Fruit fly (Drosophila melanogaster): ENCODE results near the gene Ucp4C.

Gene Ucp4C

DNA sequence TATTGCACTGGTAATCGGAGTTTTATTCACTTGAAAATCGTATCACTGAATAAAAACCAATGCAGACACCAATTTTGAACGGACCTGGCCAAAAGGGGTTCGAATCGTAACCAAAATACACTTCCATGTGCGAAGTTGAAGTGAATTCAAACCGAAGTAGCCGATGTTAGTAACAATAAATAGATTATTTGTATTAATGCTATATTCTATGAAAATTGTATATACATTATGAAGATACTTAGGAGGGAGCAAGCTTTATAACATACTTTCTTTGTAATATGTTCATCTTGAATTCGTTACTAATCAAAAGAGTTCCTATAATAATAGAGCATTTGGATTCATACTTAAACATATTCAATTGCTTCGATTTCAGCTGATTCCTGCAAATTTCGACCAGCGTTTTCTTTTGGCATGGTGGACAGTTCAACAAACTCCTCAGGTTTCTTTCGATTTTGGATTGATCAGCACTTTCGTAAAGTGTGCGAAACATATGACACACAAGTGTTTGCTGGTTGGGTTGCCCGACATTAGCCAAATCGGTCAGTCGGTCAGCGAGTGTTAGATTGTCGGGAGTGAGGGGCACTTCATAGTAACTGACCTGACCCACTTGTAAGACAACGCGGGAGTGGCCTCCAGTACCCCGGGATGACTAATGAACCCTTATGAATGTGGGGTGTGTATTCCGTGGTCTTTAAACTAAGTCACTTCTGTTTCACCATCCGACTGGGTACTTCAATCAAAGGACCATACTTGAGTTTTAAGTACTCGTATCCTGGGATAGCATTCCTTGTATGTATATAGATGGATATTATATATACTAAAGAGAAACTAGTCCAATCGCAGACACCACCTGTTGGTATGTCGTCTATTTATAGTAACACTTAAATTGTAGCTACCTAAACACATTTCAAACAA is at the start of gene Ucp4C, which contains the start of gene CG13992:
Gene Ucp4C (plus strand): TSS at position 865 of the 915 bp plus-strand sequence.
Gene CG13992 (minus strand): TSS at position 51 of the 915 bp plus-strand sequence.
- TF ChIP-seq CG4496 (GFP tag; IDR thresholded peaks at IDR 0.05) (no peak), EcR (GFP tag; optimal IDR thresholded peaks at IDR 0.05) (no peak), Ets98B (GFP tag; IDR thresholded peaks at IDR 0.05) (no peak), CG9948 (tag; optimal IDR thresholded peaks at IDR 0.05) (no peak), fd96Ca (GFP tag; IDR thresholded peaks at IDR 0.05) (no peak), CG8159 (tag; optimal IDR thresholded peaks at IDR 0.05) (no peak), CG8301 (tag; optimal IDR thresholded peaks at IDR 0.05) (no peak), CG15710 (tag; optimal IDR thresholded peaks at IDR 0.05) (no peak), Pif1A (GFP tag; optimal IDR thresholded peaks at IDR 0.05) (no peak), CG34367 (tag; optimal IDR thresholded peaks at IDR 0.05) (no peak), CG12605 (GFP tag; IDR thresholded peaks at IDR 0.05) (no peak)

DNA sequence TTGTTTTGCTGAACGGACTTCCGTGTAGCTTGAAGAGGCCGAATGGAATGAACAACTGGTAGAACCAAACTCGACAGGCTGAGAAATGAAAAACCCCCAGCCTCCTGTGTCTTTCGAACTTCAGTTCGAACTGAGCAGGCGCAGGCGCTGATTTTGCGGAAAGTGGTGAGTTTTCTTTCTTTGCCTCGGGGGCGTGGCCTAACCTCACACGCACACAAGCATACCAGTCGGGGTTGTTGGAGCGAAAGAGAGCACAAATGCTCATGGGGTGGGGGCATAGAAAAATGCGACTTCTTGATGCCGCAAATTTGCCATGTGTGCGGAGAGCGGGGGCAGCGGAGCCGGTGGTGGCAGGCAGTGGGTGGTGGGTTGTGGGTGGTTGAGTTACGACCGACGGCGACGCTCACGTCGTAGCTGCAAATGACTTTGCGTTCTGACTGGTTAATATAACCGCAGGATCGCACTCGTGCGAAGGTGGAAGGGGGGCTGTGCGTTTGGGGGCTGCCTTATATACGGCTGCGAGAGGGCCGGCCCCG is 44.7 kb upstream of the Ucp4C start, which contains the start of gene CG9016:
Gene CG9016 (minus strand): TSS at position 51 of the 536 bp plus-strand sequence.
- TF ChIP-seq CG4496 (GFP tag; IDR thresholded peaks at IDR 0.05) = no peak
- TF ChIP-seq Snoo (tag; optimal IDR thresholded peaks at IDR 0.05) = no peak
- no peak for TF ChIP-seq Pif1A (GFP tag; optimal IDR thresholded peaks at IDR 0.05)
- no peak for TF ChIP-seq CG8301 (tag; optimal IDR thresholded peaks at IDR 0.05)
- no peak for TF ChIP-seq EcR (GFP tag; optimal IDR thresholded peaks at IDR 0.05)
- TF ChIP-seq CG17806 (tag; optimal IDR thresholded peaks at IDR 0.05) = no peak
- no peak for TF ChIP-seq CG14655 (GFP tag; optimal IDR thresholded peaks at IDR 0.05)
- TF ChIP-seq Pif1B (GFP tag; optimal IDR thresholded peaks at IDR 0.05) = no peak
- no peak for TF ChIP-seq CG8159 (tag; optimal IDR thresholded peaks at IDR 0.05)
- TF ChIP-seq CG9948 (tag; optimal IDR thresholded peaks at IDR 0.05) = no peak
- TF ChIP-seq CG13204 (GFP tag; optimal IDR thresholded peaks at IDR 0.05) = no peak
- TF ChIP-seq CG12605 (GFP tag; IDR thresholded peaks at IDR 0.05) = no peak
- no peak for TF ChIP-seq fd96Ca (GFP tag; IDR thresholded peaks at IDR 0.05)
- TF ChIP-seq D1 (tag; optimal IDR thresholded peaks at IDR 0.05) = no peak
- TF ChIP-seq gl (tag; optimal IDR thresholded peaks at IDR 0.05) = no peak
- no peak for TF ChIP-seq CG32121 (GFP tag; IDR thresholded peaks at IDR 0.05)
- TF ChIP-seq CG10348 (GFP tag; IDR thresholded peaks at IDR 0.05) = no peak
- TF ChIP-seq Ets98B (GFP tag; IDR thresholded peaks at IDR 0.05) = no peak

DNA sequence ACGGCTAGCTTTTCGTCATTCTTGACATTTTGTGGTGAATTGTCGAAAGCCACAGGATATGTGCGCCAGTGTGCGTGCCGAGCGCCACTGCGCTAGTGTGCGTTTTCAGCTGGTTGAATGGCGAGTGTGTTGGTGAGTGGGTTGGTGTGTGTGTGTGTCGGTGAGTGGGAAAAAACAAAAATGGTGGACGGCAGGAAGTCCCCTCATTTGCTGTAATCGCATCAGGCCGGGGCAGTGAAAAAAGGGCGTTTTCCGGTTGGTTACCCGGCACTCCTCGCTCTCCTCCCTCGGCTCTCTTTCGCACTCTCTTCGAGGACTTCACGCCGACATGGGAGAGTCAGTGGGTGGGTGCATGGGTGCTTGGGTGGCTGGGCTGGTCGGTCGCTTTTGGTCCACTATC is 43.2 kb upstream of the Ucp4C start:
- TF ChIP-seq Pif1B (GFP tag; optimal IDR thresholded peaks at IDR 0.05) (no peak), CG10348 (GFP tag; IDR thresholded peaks at IDR 0.05) (no peak), CG34367 (tag; optimal IDR thresholded peaks at IDR 0.05) (no peak), CG17806 (tag; optimal IDR thresholded peaks at IDR 0.05) (no peak)

DNA sequence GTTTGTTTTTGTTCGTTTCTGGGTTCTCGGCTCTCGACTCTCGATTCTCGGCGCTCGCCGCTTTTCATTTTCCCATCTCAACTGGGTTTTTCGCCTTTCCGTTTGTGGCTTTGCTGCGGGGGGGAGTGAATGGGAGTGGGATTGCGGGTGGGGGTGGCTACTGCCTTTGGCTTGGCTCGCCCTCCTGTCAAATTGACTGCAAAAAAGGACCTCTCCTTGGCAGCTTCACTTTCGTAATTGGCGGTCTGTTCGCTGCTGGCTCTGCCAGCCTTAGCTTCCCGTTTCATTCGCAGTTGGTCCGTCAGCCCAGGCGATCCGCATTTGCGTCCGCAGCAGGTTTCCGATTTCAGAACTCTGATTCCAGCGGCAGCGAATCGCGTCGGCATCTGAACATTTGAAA is 42.7 kb upstream of the Ucp4C start, which contains the start of gene dsf:
Gene dsf (plus strand): TSS at position 301 of the 400 bp plus-strand sequence.
- TF ChIP-seq Pif1A (GFP tag; optimal IDR thresholded peaks at IDR 0.05) (no peak), CG32121 (GFP tag; IDR thresholded peaks at IDR 0.05) (no peak), CG12605 (GFP tag; IDR thresholded peaks at IDR 0.05) (no peak), CG14655 (GFP tag; optimal IDR thresholded peaks at IDR 0.05) (no peak), Snoo (tag; optimal IDR thresholded peaks at IDR 0.05) (no peak), rn (GFP tag; IDR thresholded peaks at IDR 0.05) (no peak), gl (tag; optimal IDR thresholded peaks at IDR 0.05) (no peak), fd96Ca (GFP tag; IDR thresholded peaks at IDR 0.05) (no peak)

DNA sequence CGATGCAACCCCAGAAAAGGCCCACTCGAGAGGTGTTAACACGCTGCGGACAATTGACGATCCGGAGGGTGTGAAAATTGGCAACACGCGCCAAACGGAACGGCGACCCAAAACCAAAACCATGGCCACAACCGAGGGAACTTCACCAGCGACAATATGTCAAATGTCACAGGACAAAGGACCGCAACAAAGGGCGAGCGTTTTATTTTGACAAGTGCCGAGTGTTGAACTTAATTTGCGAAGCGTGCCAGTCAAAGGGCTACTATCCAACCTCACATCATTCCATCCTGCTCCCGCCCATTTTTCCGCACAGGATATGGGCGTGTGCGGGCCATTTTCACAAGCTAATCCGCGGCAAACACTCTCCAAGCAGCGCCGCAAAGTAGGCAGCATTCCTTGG is 41.0 kb upstream of the Ucp4C start:
- TF ChIP-seq Pif1B (GFP tag; optimal IDR thresholded peaks at IDR 0.05) (no peak), fd96Ca (GFP tag; IDR thresholded peaks at IDR 0.05) (no peak), gl (tag; optimal IDR thresholded peaks at IDR 0.05) (no peak), CG34367 (tag; optimal IDR thresholded peaks at IDR 0.05) (no peak), CG10348 (GFP tag; IDR thresholded peaks at IDR 0.05) (no peak), CG8301 (tag; optimal IDR thresholded peaks at IDR 0.05) (no peak), CG9948 (tag; optimal IDR thresholded peaks at IDR 0.05) (no peak), CG15710 (tag; optimal IDR thresholded peaks at IDR 0.05) (no peak), Snoo (tag; optimal IDR thresholded peaks at IDR 0.05) (no peak), CG13204 (GFP tag; optimal IDR thresholded peaks at IDR 0.05) (no peak), CG8159 (tag; optimal IDR thresholded peaks at IDR 0.05) (no peak)

DNA sequence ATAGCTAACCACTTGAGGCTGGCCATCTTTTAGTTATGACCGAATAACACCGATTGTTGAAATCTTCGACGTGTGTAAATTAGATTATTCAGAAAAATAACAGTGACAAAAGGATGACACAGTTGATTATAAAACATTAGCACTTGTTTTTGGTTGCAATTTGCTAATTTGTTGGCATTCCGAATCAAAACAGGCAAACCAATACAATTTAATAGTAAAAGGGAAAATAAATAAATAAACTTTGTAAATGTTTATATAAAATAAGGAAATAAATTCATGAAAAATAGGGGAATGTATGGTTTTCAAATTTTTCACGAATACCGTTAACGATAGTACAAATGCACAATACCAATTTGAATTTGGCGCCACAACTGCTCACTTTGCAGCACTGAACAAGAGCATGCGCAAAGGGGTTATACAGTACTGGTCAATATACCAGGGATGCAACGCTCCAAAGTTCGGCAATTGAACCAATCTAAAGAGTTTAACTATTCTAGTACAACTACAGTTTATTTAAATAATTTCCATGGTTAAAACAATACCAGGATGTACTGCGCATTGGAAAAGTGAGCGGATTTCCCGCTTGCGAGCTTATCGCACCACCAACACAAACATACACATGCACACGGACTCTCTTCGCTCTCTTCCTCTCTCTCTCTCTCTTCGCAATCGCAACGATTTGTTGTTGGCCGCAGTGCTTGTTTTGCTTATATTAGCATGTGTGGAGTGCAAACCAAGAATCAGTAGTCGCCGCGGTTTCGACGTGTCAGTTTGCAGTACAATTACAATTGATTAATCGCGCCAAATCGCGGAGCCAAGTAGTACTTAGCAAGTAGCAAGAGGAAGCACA is 24.9 kb upstream of the Ucp4C start, which contains the start of the genes Sfp26Ad and Gpdh1:
Gene Sfp26Ad (minus strand): TSS at position 76 of the 850 bp plus-strand sequence.
Gene Gpdh1 (plus strand): TSS at position 415 of the 850 bp plus-strand sequence.
- peak; percentile 44 for TF ChIP-seq CG12605 (GFP tag; IDR thresholded peaks at IDR 0.05)
- TF ChIP-seq CG9948 (tag; optimal IDR thresholded peaks at IDR 0.05) = no peak
- no peak for TF ChIP-seq CG10348 (GFP tag; IDR thresholded peaks at IDR 0.05)
- peak; percentile 70 for TF ChIP-seq Pif1A (GFP tag; optimal IDR thresholded peaks at IDR 0.05)
- peak; percentile 12 for TF ChIP-seq CG34367 (tag; optimal IDR thresholded peaks at IDR 0.05)
- TF ChIP-seq Ets98B (GFP tag; IDR thresholded peaks at IDR 0.05) = peak; percentile 63
- peak; percentile 35 for TF ChIP-seq CG8301 (tag; optimal IDR thresholded peaks at IDR 0.05)
- peak; percentile 36 for TF ChIP-seq gl (tag; optimal IDR thresholded peaks at IDR 0.05)
- peak; percentile 48 for TF ChIP-seq CG13204 (GFP tag; optimal IDR thresholded peaks at IDR 0.05)
- no peak for TF ChIP-seq CG14655 (GFP tag; optimal IDR thresholded peaks at IDR 0.05)
- peak; percentile 71 for TF ChIP-seq fd96Ca (GFP tag; IDR thresholded peaks at IDR 0.05)
- TF ChIP-seq Snoo (tag; optimal IDR thresholded peaks at IDR 0.05) = peak; percentile 66
- TF ChIP-seq CG8159 (tag; optimal IDR thresholded peaks at IDR 0.05) = peak; percentile 39
- peak; percentile 70 for TF ChIP-seq Pif1B (GFP tag; optimal IDR thresholded peaks at IDR 0.05)
- peak; percentile 78; the same call in 1 of the 3 replicates for TF ChIP-seq CG4496 (GFP tag; IDR thresholded peaks at IDR 0.05)
- peak; percentile 71 for TF ChIP-seq EcR (GFP tag; optimal IDR thresholded peaks at IDR 0.05)
- peak; percentile 61 for TF ChIP-seq CG32121 (GFP tag; IDR thresholded peaks at IDR 0.05)
- peak; percentile 63 for TF ChIP-seq CG15710 (tag; optimal IDR thresholded peaks at IDR 0.05)
- TF ChIP-seq CG17806 (tag; optimal IDR thresholded peaks at IDR 0.05) = peak; percentile 35
- TF ChIP-seq D1 (tag; optimal IDR thresholded peaks at IDR 0.05) = no peak
- TF ChIP-seq rn (GFP tag; IDR thresholded peaks at IDR 0.05) = 0 out of 2 replicates have a peak, but pooled peaks have one; percentile 4
